Fruit fly (Drosophila melanogaster): ENCODE measurements around the gene sty.
A peak's percentile ranks its signal among the peaks of the same experiment; 100 is the strongest.

sty gene

DNA sequence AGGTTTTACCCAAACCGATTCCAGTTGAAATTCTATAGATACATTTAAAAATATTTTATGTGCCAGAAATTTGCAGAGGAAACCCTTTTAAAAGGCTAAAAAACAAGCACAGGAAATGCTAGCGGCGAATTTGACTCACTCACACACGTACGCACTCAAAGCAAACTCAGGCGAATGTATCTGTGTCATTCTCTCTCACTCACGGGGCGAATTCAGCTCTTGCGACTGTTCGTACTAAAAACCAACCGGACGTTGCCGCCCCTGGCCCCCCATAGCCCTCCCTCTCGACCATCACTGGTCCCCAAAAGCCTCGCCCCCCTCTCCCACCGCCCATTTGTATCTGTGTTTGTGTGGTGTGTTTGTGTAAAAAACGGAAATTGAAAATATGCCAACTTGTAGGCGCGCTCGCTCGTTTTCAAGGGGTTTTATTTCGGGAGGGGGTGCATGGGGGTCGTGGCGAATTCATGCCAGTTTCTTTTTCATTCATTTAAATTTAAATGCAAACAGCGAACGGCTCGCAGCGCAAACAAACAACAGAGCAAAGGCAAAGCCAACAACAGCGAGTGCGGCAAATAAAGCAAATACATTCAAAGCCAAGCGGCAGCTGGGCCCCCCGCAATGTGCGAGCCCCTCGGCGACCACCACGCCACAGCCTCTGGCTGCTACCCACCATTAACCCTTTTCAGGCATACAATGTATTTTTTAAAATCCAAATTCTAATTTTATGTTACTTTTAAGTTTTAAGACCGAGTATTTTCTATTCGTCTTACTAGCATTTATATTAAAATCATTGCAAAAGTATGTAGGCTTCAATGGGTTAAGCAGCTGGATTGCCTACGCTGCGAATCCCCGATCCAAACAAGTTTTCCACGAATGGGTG is 6.3 kb downstream of the sty start (continued):
- TF ChIP-seq CrebB (tag; optimal IDR thresholded peaks at IDR 0.05) (peak; percentile 37), CG18764 (GFP tag; optimal IDR thresholded peaks at IDR 0.05) (no peak), CG7786 (GFP tag; optimal IDR thresholded peaks at IDR 0.05) (peak; percentile 66), CG7556 (GFP tag; optimal IDR thresholded peaks at IDR 0.05) (peak; percentile 76), Aef1 (GFP tag; IDR thresholded peaks at IDR 0.05) (peak; percentile 79), nmo (GFP tag; optimal IDR thresholded peaks at IDR 0.05) (peak; percentile 51), sisA (GFP tag; IDR thresholded peaks at IDR 0.05) (peak; percentile 68; the same call in 1 of the 2 replicates), ATbp (GFP tag; optimal IDR thresholded peaks at IDR 0.05) (peak; percentile 86), CG10565 (GFP tag; optimal IDR thresholded peaks at IDR 0.05) (no peak), CG15696 (tag; optimal IDR thresholded peaks at IDR 0.05) (no peak), zf30C (GFP tag; optimal IDR thresholded peaks at IDR 0.05) (no peak), dpn (GFP tag; optimal IDR thresholded peaks at IDR 0.05) (peak; percentile 58 to 72), ase (GFP tag; IDR thresholded peaks at IDR 0.05) (peak; percentile 78), sqz (GFP tag; optimal IDR thresholded peaks at IDR 0.05) (peak; percentile 76), CG31224 (GFP tag; IDR thresholded peaks at IDR 0.05) (peak; percentile 69), nom (GFP tag; optimal IDR thresholded peaks at IDR 0.05) (peak; percentile 64), unpg (GFP tag; optimal IDR thresholded peaks at IDR 0.05) (peak; percentile 59), Sox100B (GFP tag; optimal IDR thresholded peaks at IDR 0.05) (peak; percentile 51), sr (GFP tag; IDR thresholded peaks at IDR 0.05) (peak; percentile 76), salm (tag; optimal IDR thresholded peaks at IDR 0.05) (peak; percentile 25), Side (GFP tag; optimal IDR thresholded peaks at IDR 0.05) (no peak), CG6254 (GFP tag; optimal IDR thresholded peaks at IDR 0.05) (no peak), HmgD (GFP tag; optimal IDR thresholded peaks at IDR 0.05) (no peak), CG12942 (GFP tag; optimal IDR thresholded peaks at IDR 0.05) (peak; percentile 14), CG33557 (GFP tag; optimal IDR thresholded peaks at IDR 0.05) (no peak), CG8388 (GFP tag; optimal IDR thresholded peaks at IDR 0.05) (no peak), CG1602 (GFP tag; optimal IDR thresholded peaks at IDR 0.05) (peak; percentile 11), caup (GFP tag; optimal IDR thresholded peaks at IDR 0.05; ENCODE audit: severe bottlenecking) (peak; percentile 86), lilli (GFP tag; optimal IDR thresholded peaks at IDR 0.05) (peak; percentile 78), Dad (GFP tag; optimal IDR thresholded peaks at IDR 0.05) (peak; percentile 69), CG12155 (GFP tag; optimal IDR thresholded peaks at IDR 0.05) (peak; percentile 62), D (optimal IDR thresholded peaks at IDR 0.05) (no peak), D (GFP tag; optimal IDR thresholded peaks at IDR 0.05) (peak; percentile 51), Atf-2 (GFP tag; optimal IDR thresholded peaks at IDR 0.05) (no peak), slp2 (GFP tag; optimal IDR thresholded peaks at IDR 0.05) (peak; percentile 36), CG43689 (GFP tag; IDR thresholded peaks at IDR 0.05) (peak; percentile 67), CG9817 (tag; optimal IDR thresholded peaks at IDR 0.05) (peak; percentile 54), da (GFP tag; optimal IDR thresholded peaks at IDR 0.05) (peak; percentile 79), CG3838 (GFP tag; optimal IDR thresholded peaks at IDR 0.05) (peak; percentile 46), CG1792 (GFP tag; optimal IDR thresholded peaks at IDR 0.05) (peak; percentile 66), CG14667 (GFP tag; IDR thresholded peaks at IDR 0.05) (peak; percentile 74; the same call in 1 of the 2 replicates), zfh1 (GFP tag; IDR thresholded peaks at IDR 0.05) (peak; percentile 57), CG34376 (GFP tag; optimal IDR thresholded peaks at IDR 0.05) (peak; percentile 93), Dip3 (GFP tag; optimal IDR thresholded peaks at IDR 0.05) (peak; percentile 76), CG7271 (tag; optimal IDR thresholded peaks at IDR 0.05) (no peak), CG15479 (GFP tag; optimal IDR thresholded peaks at IDR 0.05) (no peak), MBD-R2 (GFP tag; IDR thresholded peaks at IDR 0.05) (peak; percentile 30; the same call in 1 of the 2 replicates), CG14965 (GFP tag; optimal IDR thresholded peaks at IDR 0.05; ENCODE audit: borderline replicate concordance) (no peak), CG4404 (GFP tag; IDR thresholded peaks at IDR 0.05) (peak; percentile 56)
